Fruit fly (Drosophila melanogaster) whole organism, prepupa: ENCODE results near the gene S6k.
A peak's percentile ranks its signal among the peaks of the same experiment; 100 is the strongest.

Experiments
- Blimp-1 ChIP-seq: fragments of 200-800 bp; sonication (Bioruptor generic); optimal IDR thresholded peaks from 3 replicates; lab custom pipeline; 2017; ENCODE audit warnings: missing biosample characterization, missing genetic modification characterization, mild to moderate bottlenecking, moderate library complexity, missing genetic modification reagents
- CG10669 ChIP-seq: fragments of 200-800 bp; sonication (Bioruptor generic); optimal IDR thresholded peaks from 3 replicates; lab custom pipeline; 2018; ENCODE audit warnings: missing biosample characterization, mild to moderate bottlenecking, missing genetic modification characterization, moderate library complexity
- CG11762 ChIP-seq: fragments of 200-800 bp; sonication (Bioruptor generic); optimal IDR thresholded peaks from 3 replicates; lab custom pipeline; 2016; ENCODE audit warnings: missing biosample characterization, missing genetic modification characterization; ENCODE audit not compliant: insufficient read depth
- CG15336 ChIP-seq: fragments of 200-800 bp; sonication (Bioruptor generic); IDR thresholded peaks from 2 replicates; pipeline ENCODE4 v1.3.6; 2022; ENCODE audit warnings: missing biosample characterization, missing genetic modification characterization
- CG16779 ChIP-seq: fragments of 200-800 bp; sonication (Bioruptor generic); optimal IDR thresholded peaks from 3 replicates; lab custom pipeline; 2017; ENCODE audit warnings: missing biosample characterization, mild to moderate bottlenecking, missing genetic modification characterization
- CG32006 ChIP-seq: fragments of 200-800 bp; sonication (Bioruptor generic); optimal IDR thresholded peaks from 3 replicates; lab custom pipeline; 2017; ENCODE audit warnings: missing biosample characterization, mild to moderate bottlenecking, missing genetic modification characterization
- CG34406 ChIP-seq: fragments of 200-800 bp; sonication (Bioruptor generic); optimal IDR thresholded peaks from 3 replicates; lab custom pipeline; 2016; ENCODE audit warnings: missing biosample characterization, missing genetic modification characterization
- CG3919 ChIP-seq: fragments of 200-800 bp; sonication (Bioruptor generic); optimal IDR thresholded peaks from 3 replicates; lab custom pipeline; 2016; ENCODE audit warnings: missing biosample characterization, missing genetic modification characterization
- CG4318 ChIP-seq: fragments of 200-800 bp; sonication (Bioruptor generic); optimal IDR thresholded peaks from 3 replicates; lab custom pipeline; 2017; ENCODE audit warnings: missing biosample characterization, mild to moderate bottlenecking, missing genetic modification characterization
- CG6163 ChIP-seq: fragments of 200-800 bp; sonication (Bioruptor generic); IDR thresholded peaks from 3 replicates; pipeline ENCODE4 v1.3.6; 2022; ENCODE audit warnings: missing biosample characterization, missing genetic modification characterization
- CG6276 ChIP-seq: fragments of 200-800 bp; sonication (Bioruptor generic); optimal IDR thresholded peaks from 2 replicates; lab custom pipeline; 2017; ENCODE audit warnings: missing biosample characterization, mild to moderate bottlenecking, missing genetic modification characterization
- CG6792 ChIP-seq: fragments of 200-800 bp; sonication (Bioruptor generic); optimal IDR thresholded peaks from 3 replicates; lab custom pipeline; 2016; ENCODE audit warnings: missing biosample characterization, missing genetic modification characterization
- CG6808 ChIP-seq: fragments of 200-800 bp; sonication (Bioruptor generic); optimal IDR thresholded peaks from 3 replicates; lab custom pipeline; 2017; ENCODE audit warnings: missing biosample characterization, missing genetic modification characterization, mild to moderate bottlenecking, moderate library complexity, missing genetic modification reagents
- CG6854 ChIP-seq: fragments of 200-800 bp; sonication (Bioruptor generic); optimal IDR thresholded peaks from 2 replicates; lab custom pipeline; 2017; ENCODE audit warnings: missing biosample characterization, mild to moderate bottlenecking, missing genetic modification characterization
- CG8119 ChIP-seq: fragments of 200-800 bp; sonication (Bioruptor generic); IDR thresholded peaks from 3 replicates; pipeline ENCODE4 v1.3.6; 2022; ENCODE audit warnings: missing biosample characterization, missing genetic modification characterization
- CG8319 ChIP-seq: fragments of 200-800 bp; sonication (Bioruptor generic); optimal IDR thresholded peaks from 3 replicates; lab custom pipeline; 2016; ENCODE audit warnings: missing biosample characterization, missing genetic modification characterization
- CG8632 ChIP-seq: fragments of 200-800 bp; sonication (Bioruptor generic); optimal IDR thresholded peaks from 3 replicates; lab custom pipeline; 2016; ENCODE audit warnings: missing biosample characterization, missing genetic modification characterization
- CG9139 ChIP-seq: fragments of 200-800 bp; sonication (Bioruptor generic); optimal IDR thresholded peaks from 3 replicates; lab custom pipeline; 2017; ENCODE audit warnings: missing biosample characterization, mild to moderate bottlenecking, missing genetic modification characterization
- Eip78C ChIP-seq: fragments of 200-800 bp; sonication (Bioruptor generic); peaks from one replicate; lab custom pipeline; 2016; ENCODE audit warnings: missing biosample characterization, missing genetic modification characterization
- Gug ChIP-seq: fragments of 200-800 bp; sonication (Bioruptor generic); IDR thresholded peaks from 2 replicates; pipeline ENCODE4 v1.3.6; 2022; ENCODE audit warnings: missing biosample characterization, missing genetic modification characterization
- Hr39 ChIP-seq: fragments of 200-800 bp; sonication (Bioruptor generic); optimal IDR thresholded peaks from 2 replicates; lab custom pipeline; 2016; ENCODE audit warnings: missing biosample characterization, missing genetic modification characterization
- Hr4 ChIP-seq: fragments of 200-800 bp; sonication (Bioruptor generic); optimal IDR thresholded peaks from 3 replicates; lab custom pipeline; 2016; ENCODE audit warnings: missing biosample characterization, missing genetic modification characterization
- Lpt ChIP-seq: fragments of 200-800 bp; sonication (Bioruptor generic); optimal IDR thresholded peaks from 3 replicates; lab custom pipeline; 2016; ENCODE audit warnings: missing biosample characterization, missing genetic modification characterization
- Smox ChIP-seq: fragments of 200-800 bp; sonication (Bioruptor generic); optimal IDR thresholded peaks from 3 replicates; lab custom pipeline; 2016; ENCODE audit warnings: missing biosample characterization, missing genetic modification characterization
- Sox102F ChIP-seq: fragments of 200-800 bp; sonication (Bioruptor generic); optimal IDR thresholded peaks from 2 replicates; lab custom pipeline; 2016; ENCODE audit warnings: missing biosample characterization, mild to moderate bottlenecking, missing genetic modification characterization
- Sox14 ChIP-seq: fragments of 200-800 bp; sonication (Bioruptor generic); optimal IDR thresholded peaks from 3 replicates; lab custom pipeline; 2016; ENCODE audit warnings: missing biosample characterization, missing genetic modification characterization
- acj6 ChIP-seq: fragments of 200-800 bp; sonication (Bioruptor generic); optimal IDR thresholded peaks from 3 replicates; lab custom pipeline; 2016; ENCODE audit warnings: missing biosample characterization, missing genetic modification characterization
- eg ChIP-seq: fragments of 200-800 bp; sonication (Bioruptor generic); IDR thresholded peaks from 3 replicates; pipeline ENCODE4 v1.3.6; 2022; ENCODE audit warnings: missing biosample characterization, missing genetic modification characterization
- esn ChIP-seq: fragments of 200-800 bp; sonication (Bioruptor generic); optimal IDR thresholded peaks from 2 replicates; lab custom pipeline; 2016; ENCODE audit warnings: missing biosample characterization, mild to moderate bottlenecking, missing genetic modification characterization, moderate library complexity
- fd85E ChIP-seq: fragments of 200-800 bp; sonication (Bioruptor generic); optimal IDR thresholded peaks from 3 replicates; lab custom pipeline; 2016; ENCODE audit warnings: missing biosample characterization, missing genetic modification characterization
- fkh ChIP-seq: fragments of 200-800 bp; sonication (Bioruptor generic); optimal IDR thresholded peaks from 3 replicates; lab custom pipeline; 2017; ENCODE audit warnings: missing biosample characterization, mild to moderate bottlenecking, missing genetic modification characterization, moderate library complexity
- net ChIP-seq: fragments of 200-800 bp; sonication (Bioruptor generic); optimal IDR thresholded peaks from 3 replicates; lab custom pipeline; 2016; ENCODE audit warnings: missing biosample characterization, missing genetic modification characterization
- salr ChIP-seq, 2 experiments: fragments of 200-800 bp; sonication (Bioruptor generic); optimal IDR thresholded peaks; 3 replicates each; lab custom pipeline; 2016 to 2018; ENCODE audit warnings: missing biosample characterization in 2 of 2, missing genetic modification characterization in 2 of 2, mild to moderate bottlenecking in 1 of 2
- ss ChIP-seq, 2 experiments: fragments of 200-800 bp; sonication (Bioruptor generic); optimal IDR thresholded peaks; 2 replicates in 1 of 2; 3 replicates in 1 of 2; lab custom pipeline; 2017 to 2018; ENCODE audit warnings: mild to moderate bottlenecking in 2 of 2, missing biosample characterization in 2 of 2, missing genetic modification characterization in 2 of 2, moderate library complexity in 1 of 2
- svp ChIP-seq: fragments of 200-800 bp; sonication (Bioruptor generic); peaks from one replicate; lab custom pipeline; 2016; ENCODE audit warnings: missing biosample characterization, missing genetic modification characterization
- topi ChIP-seq: fragments of 200-800 bp; sonication (Bioruptor generic); optimal IDR thresholded peaks from 3 replicates; lab custom pipeline; 2016; ENCODE audit warnings: missing biosample characterization, missing genetic modification characterization
- vri ChIP-seq: fragments of 200-800 bp; sonication (Bioruptor generic); optimal IDR thresholded peaks from 3 replicates; lab custom pipeline; 2016; ENCODE audit warnings: missing biosample characterization, mild to moderate bottlenecking, missing genetic modification characterization

The S6k gene

DNA sequence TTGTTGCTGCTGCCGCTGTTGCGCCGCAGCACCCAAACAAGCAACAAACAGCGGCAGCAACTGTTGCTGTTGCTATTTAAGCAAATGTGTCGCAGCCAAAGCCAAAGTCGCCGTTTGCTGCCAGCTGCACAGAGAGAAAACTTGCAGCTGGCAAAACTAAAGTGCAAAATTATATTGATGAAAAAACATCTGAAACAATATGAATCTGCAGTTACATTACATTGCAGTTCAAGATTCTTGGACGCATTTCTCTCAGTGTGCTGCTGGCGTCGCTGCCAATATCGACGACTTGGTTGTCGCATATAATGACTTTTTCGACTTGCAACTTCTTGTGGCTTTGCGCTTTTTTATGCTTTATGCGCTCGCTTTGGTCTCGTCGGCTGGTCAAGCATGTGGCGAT, 23.5 kb upstream of the S6k start (continued):
- peak; percentile 62 for TF ChIP-seq topi
- peak; percentile 95 for TF ChIP-seq Gug
- TF ChIP-seq fkh (GFP tag; lab: Kevin White, UChicago), result no peak
- TF ChIP-seq CG34406 (GFP tag; lab: Kevin White, UChicago), result peak; percentile 64
- peak; percentile 98 for TF ChIP-seq eg
- peak; percentile 48 to 55 for TF ChIP-seq ss (GFP tag; optimal IDR thresholded peaks at IDR 0.05; lab: Kevin White, UChicago)
- TF ChIP-seq Sox102F (GFP tag; lab: Kevin White, UChicago), result peak; percentile 34
- TF ChIP-seq CG11762 (GFP tag; lab: Kevin White, UChicago), result peak; percentile 79
- peak; percentile 67 to 92 for TF ChIP-seq salr (GFP tag; optimal IDR thresholded peaks at IDR 0.05; lab: Kevin White, UChicago)
- peak; percentile 97 for TF ChIP-seq Hr4
- TF ChIP-seq CG6854 (GFP tag; lab: Kevin White, UChicago), result no peak
- peak; percentile 17 for TF ChIP-seq vri (GFP tag; lab: Kevin White, UChicago)
- TF ChIP-seq svp (GFP tag; lab: Kevin White, UChicago), result peak; percentile 82
- peak; percentile 88 for TF ChIP-seq net (GFP tag; lab: Kevin White, UChicago)
- peak; percentile 89 for TF ChIP-seq CG3919 (GFP tag; lab: Kevin White, UChicago)
- peak; percentile 89 for TF ChIP-seq Sox14 (GFP tag; lab: Kevin White, UChicago)
- TF ChIP-seq acj6 (GFP tag; lab: Kevin White, UChicago), result peak; percentile 85
- peak; percentile 74 for TF ChIP-seq CG6792 (GFP tag; lab: Kevin White, UChicago)
- TF ChIP-seq Smox, result peak; percentile 34
- no peak for TF ChIP-seq CG9139 (GFP tag; lab: Kevin White, UChicago)
- peak; percentile 96 for TF ChIP-seq CG15336 (GFP tag; lab: Robert Waterston, UW)
- TF ChIP-seq Eip78C (GFP tag; lab: Kevin White, UChicago), result peak; percentile 95
- peak; percentile 59 for TF ChIP-seq esn (GFP tag; lab: Kevin White, UChicago)
- peak; percentile 43 for TF ChIP-seq CG8632 (GFP tag; lab: Kevin White, UChicago)
- peak; percentile 80 for TF ChIP-seq CG10669 (GFP tag; lab: Kevin White, UChicago)
- TF ChIP-seq CG8119, result peak; percentile 97
- peak; percentile 71 for TF ChIP-seq CG6808
- TF ChIP-seq CG8319, result peak; percentile 51
- TF ChIP-seq Lpt (GFP tag; lab: Kevin White, UChicago), result peak; percentile 94
- peak; percentile 97 for TF ChIP-seq CG6163
- TF ChIP-seq CG16779, result peak; percentile 70
- peak; percentile 67 for TF ChIP-seq Hr39 (GFP tag; lab: Kevin White, UChicago)
- TF ChIP-seq Blimp-1 (GFP tag; lab: Kevin White, UChicago), result no peak
- peak; percentile 94 for TF ChIP-seq CG6276 (GFP tag; lab: Kevin White, UChicago)

DNA sequence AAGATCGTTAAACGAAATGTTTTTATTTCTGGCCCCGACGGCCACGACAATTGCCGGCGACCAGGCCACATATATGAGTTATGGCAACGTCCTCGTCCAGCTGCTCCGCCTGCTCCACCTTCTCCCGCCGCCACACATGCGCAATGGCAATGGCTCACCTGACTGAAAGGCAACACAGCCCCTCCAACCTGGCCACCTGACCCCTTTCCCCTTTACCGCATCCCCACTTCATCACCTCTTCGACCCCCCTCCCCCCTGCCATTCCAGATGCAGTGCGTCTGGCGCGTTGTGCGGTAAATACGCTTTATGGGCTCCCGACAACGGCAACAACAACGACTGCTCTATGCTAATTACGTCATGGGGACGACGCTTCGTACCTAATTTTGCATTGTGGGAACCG, 23.0 kb upstream of the S6k start:
- TF ChIP-seq Sox102F (GFP tag; lab: Kevin White, UChicago) (no peak), eg (peak; percentile 47; the same call in 1 of the 3 replicates)

DNA sequence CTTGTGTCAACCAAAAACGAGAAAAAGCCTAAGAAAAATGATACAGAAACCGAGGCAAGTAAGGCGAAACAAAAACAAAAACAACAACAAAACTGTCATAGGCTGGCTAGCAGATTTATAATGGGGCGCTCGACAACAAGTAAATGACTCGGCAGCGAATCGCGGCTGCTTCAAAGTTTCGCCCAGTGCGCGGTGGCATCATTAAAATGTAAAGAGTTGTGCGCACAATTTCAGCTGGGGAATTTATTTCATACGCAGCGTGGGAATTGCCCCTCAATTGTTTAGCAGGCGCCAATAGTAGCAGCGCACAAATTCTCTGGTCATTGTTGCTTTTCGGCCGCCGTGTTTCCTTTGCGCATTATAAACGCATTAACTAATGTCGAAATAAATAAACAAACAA, 21.2 kb upstream of the S6k start:
- TF ChIP-seq CG15336 (GFP tag; lab: Robert Waterston, UW) (no peak), Smox (no peak), CG6808 (no peak), topi (no peak), CG32006 (GFP tag; lab: Kevin White, UChicago) (no peak), CG4318 (GFP tag; lab: Kevin White, UChicago) (no peak), fd85E (GFP tag; lab: Kevin White, UChicago) (no peak), vri (GFP tag; lab: Kevin White, UChicago) (no peak), Hr39 (GFP tag; lab: Kevin White, UChicago) (no peak), CG6163 (no peak), CG8319 (no peak), Blimp-1 (GFP tag; lab: Kevin White, UChicago) (no peak), Sox14 (GFP tag; lab: Kevin White, UChicago) (no peak), Gug (no peak)
